Fruit fly (Drosophila melanogaster) whole organism, embryonic: ENCODE measurements around the gene Ilp4.
A peak's percentile ranks its signal among the peaks of the same experiment; 100 is the strongest.

Source experiments
- B-H2 ChIP-seq: fragments of 200-800 bp; sonication (Bioruptor generic); optimal IDR thresholded peaks from 2 replicates; lab custom pipeline; 2018; ENCODE audit warnings: missing biosample characterization, mild to moderate bottlenecking, missing genetic modification characterization
- Bdp1 ChIP-seq: fragments of 200-800 bp; sonication (Bioruptor generic); optimal IDR thresholded peaks from 3 replicates; lab custom pipeline; 2016; ENCODE audit warnings: missing biosample characterization, missing genetic modification characterization
- CG10267 ChIP-seq: fragments of 200-800 bp; sonication (Bioruptor generic); optimal IDR thresholded peaks from 2 replicates; lab custom pipeline; 2018; ENCODE audit warnings: missing biosample characterization, mild to moderate bottlenecking, missing genetic modification characterization, moderate library complexity
- CG10462 ChIP-seq: fragments of 200-800 bp; sonication (Bioruptor generic); optimal IDR thresholded peaks from 2 replicates; lab custom pipeline; 2016; ENCODE audit warnings: missing biosample characterization, missing genetic modification characterization
- CG11504 ChIP-seq: fragments of 200-800 bp; sonication (Bioruptor generic); optimal IDR thresholded peaks from 3 replicates; lab custom pipeline; 2019; ENCODE audit warnings: missing biosample characterization, mild to moderate bottlenecking, missing genetic modification characterization, moderate library complexity
- CG12769 ChIP-seq: fragments of 200-800 bp; sonication (Bioruptor generic); optimal IDR thresholded peaks from 2 replicates; lab custom pipeline; 2019; ENCODE audit warnings: missing biosample characterization, mild to moderate bottlenecking, missing genetic modification characterization, moderate library complexity
- CG43689 ChIP-seq: fragments of 200-800 bp; sonication (Bioruptor generic); IDR thresholded peaks from 2 replicates; pipeline ENCODE4 v1.3.6; 2022; ENCODE audit warnings: missing biosample characterization, missing genetic modification characterization
- CG6654 ChIP-seq: fragments of 200-800 bp; sonication (Bioruptor generic); optimal IDR thresholded peaks from 2 replicates; lab custom pipeline; 2017; ENCODE audit warnings: missing biosample characterization, mild to moderate bottlenecking, missing genetic modification characterization
- CG7839 ChIP-seq: fragments of 200-800 bp; sonication (Bioruptor generic); optimal IDR thresholded peaks from 3 replicates; lab custom pipeline; 2018; ENCODE audit warnings: missing biosample characterization, mild to moderate bottlenecking, missing genetic modification characterization, moderate library complexity
- Drgx ChIP-seq: fragments of 200-800 bp; sonication (Bioruptor generic); IDR thresholded peaks from 2 replicates; pipeline ENCODE4 v1.3.6; 2022; ENCODE audit warnings: missing biosample characterization, missing genetic modification characterization
- GATAe ChIP-seq: fragments of 200-800 bp; sonication (Bioruptor generic); conservative IDR thresholded peaks from 2 replicates; pipeline ENCODE4 v1.3.6; 2022; ENCODE audit warnings: missing biosample characterization, missing genetic modification characterization
- H2.0 ChIP-seq: fragments of 200-800 bp; sonication (Bioruptor generic); IDR thresholded peaks from 2 replicates; pipeline ENCODE4 v1.3.6; 2022; ENCODE audit warnings: missing biosample characterization, missing genetic modification characterization
- Hr78 ChIP-seq, 2 experiments: fragments of 200-800 bp in 1 of 2; fragments of >200 bp in 1 of 2; sonication (Bioruptor generic) in 1 of 2; optimal IDR thresholded peaks; 2 replicates each; lab custom pipeline; 2017 to 2019; ENCODE audit warnings: missing biosample characterization in 2 of 2, missing genetic modification characterization in 2 of 2, mild to moderate bottlenecking in 1 of 2, moderate library complexity in 1 of 2
- Med ChIP-seq: fragments of 200-800 bp; sonication (Bioruptor generic); peaks from one replicate; lab custom pipeline; 2016; ENCODE audit warnings: missing biosample characterization, missing genetic modification characterization, mild to moderate bottlenecking, inconsistent platforms, moderate library complexity
- Nf-YB ChIP-seq: fragments of 200-800 bp; sonication (Bioruptor generic); optimal IDR thresholded peaks from 3 replicates; lab custom pipeline; 2019; ENCODE audit warnings: missing biosample characterization, mild to moderate bottlenecking, missing genetic modification characterization, moderate library complexity
- Ptx1 ChIP-seq: fragments of 200-800 bp; sonication (Bioruptor generic); IDR thresholded peaks from 2 replicates; pipeline ENCODE4 v1.3.6; 2022; ENCODE audit warnings: missing biosample characterization, missing genetic modification characterization
- Sox102F ChIP-seq: fragments of 200-800 bp; sonication (Bioruptor generic); optimal IDR thresholded peaks from 2 replicates; lab custom pipeline; 2018; ENCODE audit warnings: missing biosample characterization, mild to moderate bottlenecking, missing genetic modification characterization, moderate library complexity
- Taf1 ChIP-seq: fragments of 200-800 bp; sonication (Bioruptor generic); IDR thresholded peaks from 2 replicates; pipeline ENCODE4 v1.3.6; 2022; ENCODE audit warnings: missing biosample characterization, missing genetic modification characterization
- ac ChIP-seq: fragments of 200-800 bp; sonication (Bioruptor generic); optimal IDR thresholded peaks from 3 replicates; lab custom pipeline; 2017; ENCODE audit warnings: missing biosample characterization, mild to moderate bottlenecking, missing genetic modification characterization
- bsh ChIP-seq, 2 experiments: fragments of 200-800 bp; sonication (Bioruptor generic); optimal IDR thresholded peaks; 2 replicates each; lab custom pipeline; 2017 to 2018; ENCODE audit warnings: mild to moderate bottlenecking in 2 of 2, missing biosample characterization in 2 of 2, missing genetic modification characterization in 2 of 2, moderate library complexity in 1 of 2
- cas ChIP-seq: fragments of 200-800 bp; sonication (Bioruptor generic); IDR thresholded peaks from 2 replicates; pipeline ENCODE4 v1.3.6; 2022; ENCODE audit warnings: missing biosample characterization, missing genetic modification characterization
- cato ChIP-seq: fragments of 200-800 bp; sonication (Bioruptor generic); optimal IDR thresholded peaks from 2 replicates; lab custom pipeline; 2016; ENCODE audit warnings: missing biosample characterization, missing genetic modification characterization, borderline replicate concordance
- chinmo ChIP-seq: fragments of 200-800 bp; sonication (Bioruptor generic); IDR thresholded peaks from 4 replicates; pipeline ENCODE4 v1.3.6; 2022; ENCODE audit warnings: missing biosample characterization, missing genetic modification characterization; ENCODE audit not compliant: partially characterized antibody
- chm ChIP-seq: fragments of 200-800 bp; sonication (Bioruptor generic); IDR thresholded peaks from 2 replicates; pipeline ENCODE4 v1.3.6; 2022; ENCODE audit warnings: missing biosample characterization, missing genetic modification characterization
- chn ChIP-seq: fragments of 200-800 bp; sonication (Bioruptor generic); optimal IDR thresholded peaks from 2 replicates; lab custom pipeline; 2016; ENCODE audit warnings: missing biosample characterization, missing genetic modification characterization
- corto ChIP-seq: fragments of 200-800 bp; sonication (Bioruptor generic); optimal IDR thresholded peaks from 2 replicates; lab custom pipeline; 2016; ENCODE audit warnings: missing biosample characterization, mild to moderate bottlenecking, missing genetic modification characterization, moderate library complexity
- crol ChIP-seq: fragments of 200-800 bp; sonication (Bioruptor generic); IDR thresholded peaks from 2 replicates; pipeline ENCODE4 v1.3.6; 2022; ENCODE audit warnings: missing biosample characterization, missing genetic modification characterization
- da ChIP-seq: fragments of 200-800 bp; sonication (Bioruptor generic); optimal IDR thresholded peaks from 2 replicates; lab custom pipeline; 2016; ENCODE audit warnings: missing biosample characterization, missing genetic modification characterization
- dmrt11E ChIP-seq: fragments of 200-800 bp; sonication (Bioruptor generic); optimal IDR thresholded peaks from 3 replicates; lab custom pipeline; 2018; ENCODE audit warnings: missing biosample characterization, mild to moderate bottlenecking, missing genetic modification characterization, moderate library complexity
- en ChIP-seq: fragments of 200-800 bp; sonication (Bioruptor generic); optimal IDR thresholded peaks from 2 replicates; lab custom pipeline; 2016; ENCODE audit warnings: missing biosample characterization, missing genetic modification characterization
- fd3F ChIP-seq: fragments of 200-800 bp; sonication (Bioruptor generic); optimal IDR thresholded peaks from 2 replicates; lab custom pipeline; 2018; ENCODE audit warnings: missing biosample characterization, mild to moderate bottlenecking, missing genetic modification characterization, moderate library complexity
- ftz-f1 ChIP-seq: fragments of 200-800 bp; sonication (Bioruptor generic); optimal IDR thresholded peaks from 2 replicates; lab custom pipeline; 2016; ENCODE audit warnings: missing biosample characterization, missing genetic modification characterization
- gem ChIP-seq: fragments of 200-800 bp; sonication (Bioruptor generic); optimal IDR thresholded peaks from 2 replicates; lab custom pipeline; 2019; ENCODE audit warnings: missing biosample characterization, mild to moderate bottlenecking, missing genetic modification characterization, moderate library complexity
- ind ChIP-seq: fragments of 200-800 bp; sonication (Bioruptor generic); optimal IDR thresholded peaks from 3 replicates; lab custom pipeline; 2016; ENCODE audit warnings: missing biosample characterization, missing genetic modification characterization
- jigr1 ChIP-seq: fragments of 200-800 bp; sonication (Bioruptor generic); IDR thresholded peaks from 3 replicates; pipeline ENCODE4 v1.3.6; 2022; ENCODE audit warnings: missing biosample characterization, missing genetic modification characterization
- mirr ChIP-seq: fragments of 200-800 bp; sonication (Bioruptor generic); optimal IDR thresholded peaks from 3 replicates; lab custom pipeline; 2018; ENCODE audit warnings: missing biosample characterization, mild to moderate bottlenecking, missing genetic modification characterization
- nom ChIP-seq: fragments of 200-800 bp; sonication (Bioruptor generic); optimal IDR thresholded peaks from 2 replicates; lab custom pipeline; 2017; ENCODE audit warnings: missing biosample characterization, missing genetic modification characterization, mild to moderate bottlenecking, moderate library complexity, missing genetic modification reagents
- phol ChIP-seq: fragments of 200-800 bp; sonication (Bioruptor generic); optimal IDR thresholded peaks from 3 replicates; lab custom pipeline; 2018; ENCODE audit warnings: missing biosample characterization, mild to moderate bottlenecking, missing genetic modification characterization, moderate library complexity
- pros ChIP-seq: fragments of 200-800 bp; sonication (Bioruptor generic); optimal IDR thresholded peaks from 3 replicates; lab custom pipeline; 2019; ENCODE audit warnings: missing biosample characterization, mild to moderate bottlenecking, missing genetic modification characterization, moderate library complexity
- sc ChIP-seq, 3 experiments: fragments of >200 bp in 2 of 3; fragments of 200-800 bp in 1 of 3; sonication (Bioruptor generic) in 1 of 3; optimal IDR thresholded peaks; 2 replicates in 2 of 3; 3 replicates in 1 of 3; lab custom pipeline; 2017; ENCODE audit warnings: mild to moderate bottlenecking in 1 of 3, missing biosample characterization in 1 of 3, missing genetic modification characterization in 1 of 3, missing genetic modification reagents in 1 of 3
- sens ChIP-seq: fragments of 200-800 bp; sonication (Bioruptor generic); peaks from one replicate; lab custom pipeline; 2016; ENCODE audit warnings: missing biosample characterization, missing genetic modification characterization
- sisA ChIP-seq: fragments of 200-800 bp; sonication (Bioruptor generic); IDR thresholded peaks from 2 replicates; pipeline ENCODE4 v1.3.6; 2022; ENCODE audit warnings: missing biosample characterization, missing genetic modification characterization
- sr ChIP-seq: fragments of 200-800 bp; sonication (Bioruptor generic); IDR thresholded peaks from 3 replicates; pipeline ENCODE4 v1.3.6; 2022; ENCODE audit warnings: missing biosample characterization, missing genetic modification characterization

Gene Ilp4

dm6 chr3L:9853140-9853746 is 49.2 kb upstream of the Ilp4 start (continued):
- TF ChIP-seq CG12769 (tag; lab: Kevin White, UChicago) (no peak), dmrt11E (tag; lab: Kevin White, UChicago) (no peak), Bdp1 (GFP tag; lab: Kevin White, UChicago) (no peak), chm (no peak), sisA (GFP tag; lab: Robert Waterston, UW) (no peak), cas (GFP tag; lab: Robert Waterston, UW) (no peak), Taf1 (GFP tag; lab: Robert Waterston, UW) (no peak), cato (GFP tag; lab: Kevin White, UChicago) (no peak), CG43689 (GFP tag; lab: Robert Waterston, UW) (no peak)

dm6 chr3L:9851000-9851671 is 47.1 kb upstream of the Ilp4 start:
- TF ChIP-seq gem (tag; lab: Kevin White, UChicago): peak; percentile 12
- TF ChIP-seq mirr: no peak
- no peak for TF ChIP-seq CG10267 (tag; lab: Kevin White, UChicago)
- peak; percentile 9 for TF ChIP-seq CG11504
- no peak for TF ChIP-seq ac (GFP tag; lab: Kevin White, UChicago)
- 0 out of 4 replicates have a peak, but pooled peaks have one; percentile 25 for TF ChIP-seq chinmo (GFP tag; lab: Robert Waterston, UW)
- TF ChIP-seq Sox102F (GFP tag; lab: Kevin White, UChicago): peak; percentile 17
- TF ChIP-seq Hr78 (GFP tag; optimal IDR thresholded peaks at IDR 0.05; lab: Kevin White, UChicago): peak in 1 of 2 experiments; percentile 81
- no peak for TF ChIP-seq fd3F (GFP tag; lab: Kevin White, UChicago)
- peak; percentile 52; the same call in 1 of the 2 replicates for TF ChIP-seq crol (GFP tag; lab: Robert Waterston, UW)
- peak; percentile 7 for TF ChIP-seq phol (tag; lab: Kevin White, UChicago)
- no peak for TF ChIP-seq ind (GFP tag; lab: Kevin White, UChicago)
- peak; percentile 36 for TF ChIP-seq Med (GFP tag; lab: Kevin White, UChicago)
- TF ChIP-seq bsh (GFP tag; optimal IDR thresholded peaks at IDR 0.05; lab: Kevin White, UChicago): peak in 1 of 2 experiments; percentile 12
- peak; percentile 80 for TF ChIP-seq sens (GFP tag; lab: Kevin White, UChicago)
- peak; percentile 2 for TF ChIP-seq pros
- TF ChIP-seq sr (GFP tag; lab: Robert Waterston, UW): no peak
- 0 out of 2 replicates have a peak, but pooled peaks have one; percentile 6 for TF ChIP-seq H2.0 (GFP tag; lab: Robert Waterston, UW)

dm6 chr3L:9850114-9850513 is 46.1 kb upstream of the Ilp4 start:
- TF ChIP-seq ftz-f1 (GFP tag; lab: Kevin White, UChicago) (peak; percentile 49), corto (GFP tag; lab: Kevin White, UChicago) (no peak), chinmo (GFP tag; lab: Robert Waterston, UW) (0 out of 4 replicates have a peak, but pooled peaks have one; percentile 50), sr (GFP tag; lab: Robert Waterston, UW) (peak; percentile 87), Med (GFP tag; lab: Kevin White, UChicago) (peak; percentile 69)
- TF ChIP-seq, all 482 proteins: peak for 4

- TF ChIP-seq chn (GFP tag; lab: Kevin White, UChicago) (no peak), Drgx (GFP tag; lab: Robert Waterston, UW) (peak; percentile 58), bsh (GFP tag; optimal IDR thresholded peaks at IDR 0.05; lab: Kevin White, UChicago) (peak in 1 of 2 experiments; percentile 95), da (GFP tag; lab: Kevin White, UChicago) (no peak), sc (optimal IDR thresholded peaks at IDR 0.05; lab: Kevin White, UChicago) (no peak), sc (GFP tag; optimal IDR thresholded peaks at IDR 0.05; lab: Kevin White, UChicago) (no peak), CG10462 (no peak), nom (peak; percentile 96), H2.0 (GFP tag; lab: Robert Waterston, UW) (no peak), en (no peak), jigr1 (GFP tag; lab: Robert Waterston, UW) (no peak), GATAe (GFP tag; lab: Robert Waterston, UW) (no peak), Ptx1 (GFP tag; lab: Robert Waterston, UW) (no peak), CG6654 (GFP tag; lab: Kevin White, UChicago) (no peak), Nf-YB (GFP tag; lab: Kevin White, UChicago) (no peak), B-H2 (no peak), CG7839 (tag; lab: Kevin White, UChicago) (no peak)
Observed at dm6 chr3L:9848744-9849143, 44.7 kb upstream of the Ilp4 start.
